Fruit fly (Drosophila melanogaster) whole organism: ENCODE data around the gene CG33764.

Experiments used
- CG8478 ChIP-seq: fragments of >200 bp; optimal IDR thresholded peaks from 2 replicates; lab custom pipeline; 2018; ENCODE audit warnings: inconsistent platforms
- Dll ChIP-seq: fragments of >200 bp; optimal IDR thresholded peaks from 2 replicates; lab custom pipeline; 2017
- EcR ChIP-seq, 2 experiments: fragments of >200 bp; optimal IDR thresholded peaks; 2 replicates each; lab custom pipeline; 2017; ENCODE audit warnings: missing biosample characterization in 2 of 2, missing genetic modification characterization in 2 of 2, missing genetic modification reagents in 2 of 2
- pan ChIP-seq: fragments of >200 bp; optimal IDR thresholded peaks from 2 replicates; lab custom pipeline; 2017
- psq ChIP-seq: fragments of >200 bp; optimal IDR thresholded peaks from 2 replicates; lab custom pipeline; 2017
- usp ChIP-seq: fragments of >200 bp; optimal IDR thresholded peaks from 2 replicates; lab custom pipeline; 2017; ENCODE audit warnings: missing biosample characterization, missing genetic modification characterization, mixed read lengths

CG33764 gene

dm6 chr3L:4263502-4263901 lies 3.8 kb downstream of the CG33764 start, which contains the start of gene CG1273:
TSS of gene CG1273 (plus strand) at chr3L:4263719.
- no peak for TF ChIP-seq EcR (GFP tag; optimal IDR thresholded peaks at IDR 0.05; lab: Kevin White, UChicago)
- no peak for TF ChIP-seq Dll (lab: Kevin White, UChicago)
- no peak for TF ChIP-seq usp (GFP tag; lab: Kevin White, UChicago)
- TF ChIP-seq pan (lab: Kevin White, UChicago): no peak
- TF ChIP-seq psq: no peak
- no peak for TF ChIP-seq CG8478 (lab: Kevin White, UChicago)

dm6 chr3L:4262384-4262783 lies 4.9 kb downstream of the CG33764 start, which contains the start of the genes CG11586 and VhaM9.7-a:
TSS of gene CG11586 (minus strand) at chr3L:4262470.
TSS of gene VhaM9.7-a (plus strand) at chr3L:4262705.
- TF ChIP-seq pan (lab: Kevin White, UChicago) (no peak), CG8478 (lab: Kevin White, UChicago) (no peak), usp (GFP tag; lab: Kevin White, UChicago) (no peak), psq (no peak), EcR (GFP tag; optimal IDR thresholded peaks at IDR 0.05; lab: Kevin White, UChicago) (no peak), Dll (lab: Kevin White, UChicago) (no peak)

dm6 chr3L:4261177-4261576 lies 6.1 kb downstream of the CG33764 start:
- TF ChIP-seq EcR (GFP tag; optimal IDR thresholded peaks at IDR 0.05; lab: Kevin White, UChicago): no peak
- TF ChIP-seq psq: no peak
- TF ChIP-seq usp (GFP tag; lab: Kevin White, UChicago): no peak
- TF ChIP-seq Dll (lab: Kevin White, UChicago): no peak
- TF ChIP-seq pan (lab: Kevin White, UChicago): no peak
- TF ChIP-seq CG8478 (lab: Kevin White, UChicago): no peak

- TF ChIP-seq EcR (GFP tag; optimal IDR thresholded peaks at IDR 0.05; lab: Kevin White, UChicago) (no peak), pan (lab: Kevin White, UChicago) (no peak), psq (no peak), usp (GFP tag; lab: Kevin White, UChicago) (no peak), Dll (lab: Kevin White, UChicago) (no peak), CG8478 (lab: Kevin White, UChicago) (no peak)
These were observed 8.2 kb downstream of the CG33764 start, which contains the start of the genes CG15011 and CG1309 for dm6 chr3L:4259102-4259558. TSS of gene CG15011 (minus strand) at chr3L:4259152. TSS of gene CG1309 (plus strand) at chr3L:4259430.

- no peak for TF ChIP-seq CG8478 (lab: Kevin White, UChicago)
- no peak for TF ChIP-seq pan (lab: Kevin White, UChicago)
- TF ChIP-seq usp (GFP tag; lab: Kevin White, UChicago): no peak
- TF ChIP-seq EcR (GFP tag; optimal IDR thresholded peaks at IDR 0.05; lab: Kevin White, UChicago): no peak
- no peak for TF ChIP-seq psq
- TF ChIP-seq Dll (lab: Kevin White, UChicago): no peak
These were observed 12.9 kb downstream of the CG33764 start, which contains the start of the genes ago and CG1265 for dm6 chr3L:4254301-4254834. TSS of gene ago (minus strand) at chr3L:4254306. TSS of gene CG1265 (plus strand) at chr3L:4254776.

- TF ChIP-seq pan (lab: Kevin White, UChicago) (no peak), CG8478 (lab: Kevin White, UChicago) (no peak), EcR (GFP tag; optimal IDR thresholded peaks at IDR 0.05; lab: Kevin White, UChicago) (no peak), Dll (lab: Kevin White, UChicago) (no peak), usp (GFP tag; lab: Kevin White, UChicago) (no peak), psq (no peak)
These were observed 13.5 kb downstream of the CG33764 start for dm6 chr3L:4253611-4254300.

dm6 chr3L:4252862-4253610 lies 14.3 kb downstream of the CG33764 start:
- TF ChIP-seq psq: no peak
- no peak for TF ChIP-seq EcR (GFP tag; optimal IDR thresholded peaks at IDR 0.05; lab: Kevin White, UChicago)
- no peak for TF ChIP-seq CG8478 (lab: Kevin White, UChicago)
- no peak for TF ChIP-seq usp (GFP tag; lab: Kevin White, UChicago)
- TF ChIP-seq Dll (lab: Kevin White, UChicago): no peak
- no peak for TF ChIP-seq pan (lab: Kevin White, UChicago)

dm6 chr3L:4252121-4252861 lies 15.0 kb downstream of the CG33764 start:
- TF ChIP-seq EcR (GFP tag; optimal IDR thresholded peaks at IDR 0.05; lab: Kevin White, UChicago): no peak

dm6 chr3L:4242428-4242827 lies 24.9 kb downstream of the CG33764 start, which contains the start of gene pav:
TSS of gene pav (plus strand) at chr3L:4242734.
- no peak for TF ChIP-seq usp (GFP tag; lab: Kevin White, UChicago)
- no peak for TF ChIP-seq pan (lab: Kevin White, UChicago)
- no peak for TF ChIP-seq Dll (lab: Kevin White, UChicago)
- no peak for TF ChIP-seq CG8478 (lab: Kevin White, UChicago)

dm6 chr3L:4239442-4240322 lies 27.6 kb downstream of the CG33764 start, which contains the start of gene Sqor:
TSS of gene Sqor (plus strand) at chr3L:4240173.
- no peak for TF ChIP-seq CG8478 (lab: Kevin White, UChicago)
- no peak for TF ChIP-seq psq
- TF ChIP-seq Dll (lab: Kevin White, UChicago): no peak
- TF ChIP-seq usp (GFP tag; lab: Kevin White, UChicago): no peak
- TF ChIP-seq pan (lab: Kevin White, UChicago): no peak
- no peak for TF ChIP-seq EcR (GFP tag; optimal IDR thresholded peaks at IDR 0.05; lab: Kevin White, UChicago)
